Worm (Caenorhabditis elegans): ENCODE data around the gene ZK563.7.

ZK563.7 gene

DNA sequence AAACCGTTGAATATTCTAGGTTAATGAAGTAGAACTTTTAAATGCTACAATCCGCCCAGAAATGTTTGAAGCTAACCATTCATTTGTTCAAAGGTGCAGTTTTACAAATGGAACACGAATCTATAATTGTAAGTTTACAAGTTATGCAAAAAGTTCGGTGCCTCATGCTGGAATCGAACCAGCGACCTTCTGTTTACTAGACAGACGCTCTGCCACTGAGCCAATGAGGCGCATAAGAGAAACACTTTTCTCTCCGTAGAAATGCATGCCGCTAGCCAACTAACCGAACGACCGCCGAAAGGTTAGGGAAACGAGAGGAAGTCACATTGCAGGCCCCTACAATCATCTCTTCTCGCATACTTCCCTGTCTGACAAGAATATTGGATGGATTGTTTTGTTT lies 9.0 kb upstream of the ZK563.7 start (continued):
- TF ChIP-seq nhr-77 (tag; optimal IDR thresholded peaks at IDR 0.05) (peak; percentile 60), lim-7 (GFP tag; IDR thresholded peaks at IDR 0.05) (peak; percentile 93), lin-1 (GFP tag; IDR thresholded peaks at IDR 0.05) (no peak), rbr-2 (tag; optimal IDR thresholded peaks at IDR 0.05) (peak; percentile 79), ZK337.2 (GFP tag; IDR thresholded peaks at IDR 0.05) (no peak), D1046.2 (GFP tag; IDR thresholded peaks at IDR 0.05) (peak; percentile 76), arid-1 (GFP tag; conservative IDR thresholded peaks at IDR 0.05) (peak; percentile 94), unc-62 (GFP tag; optimal IDR thresholded peaks at IDR 0.05 in 1 of 2) (no peak), unc-62 (tag; optimal IDR thresholded peaks at IDR 0.05) (no peak), nhr-6 (tag; optimal IDR thresholded peaks at IDR 0.05) (no peak), hlh-30 (tag; optimal IDR thresholded peaks at IDR 0.05; ENCODE audit: insufficient read depth) (peak; percentile 72), T20F7.1 (GFP tag; optimal IDR thresholded peaks at IDR 0.05) (peak; percentile 16), spr-3 (GFP tag; optimal IDR thresholded peaks at IDR 0.05) (peak; percentile 73), aha-1 (tag) (peak; percentile 99), lin-13 (GFP tag; optimal IDR thresholded peaks at IDR 0.05) (peak; percentile 23), nhr-25 (tag; optimal IDR thresholded peaks at IDR 0.05; ENCODE audit: borderline replicate concordance, insufficient read depth) (no peak), dmd-9 (GFP tag; IDR thresholded peaks at IDR 0.05) (no peak; the same call in 1 of the 2 replicates), nhr-42 (GFP tag; IDR thresholded peaks at IDR 0.05) (peak; percentile 81), dpl-1 (GFP tag; optimal IDR thresholded peaks at IDR 0.05) (no peak), pqm-1 (tag; optimal IDR thresholded peaks at IDR 0.05) (no peak), nhr-48 (tag; optimal IDR thresholded peaks at IDR 0.05) (peak; percentile 61), zip-2 (tag; optimal IDR thresholded peaks at IDR 0.05) (no peak), fos-1 (tag; optimal IDR thresholded peaks at IDR 0.05) (no peak), tag-97 (GFP tag; IDR thresholded peaks at IDR 0.05) (no peak), ctbp-1 (GFP tag; IDR thresholded peaks at IDR 0.05) (peak; percentile 88), lin-39 (tag; optimal IDR thresholded peaks at IDR 0.05) (no peak), hmg-1.1 (GFP tag; IDR thresholded peaks at IDR 0.05) (peak; percentile 95), ama-1 (optimal IDR thresholded peaks at IDR 0.05) (no peak), Y5F2A.4 (GFP tag; optimal IDR thresholded peaks at IDR 0.05) (peak; percentile 62), snpc-1.2 (GFP tag; IDR thresholded peaks at IDR 0.05) (peak; percentile 89), zfp-3 (GFP tag; conservative IDR thresholded peaks at IDR 0.05) (peak; percentile 65; the same call in 1 of the 2 replicates), madf-5 (GFP tag; IDR thresholded peaks at IDR 0.05) (peak; percentile 80 to 82; a peak in 2 of 4 replicates), unc-39 (tag; optimal IDR thresholded peaks at IDR 0.05) (no peak), mxl-2 (GFP tag; conservative IDR thresholded peaks at IDR 0.05) (peak; percentile 70; the same call in 1 of the 2 replicates), ztf-7 (tag; optimal IDR thresholded peaks at IDR 0.05) (peak; percentile 55), lir-3 (tag; optimal IDR thresholded peaks at IDR 0.05) (peak; percentile 34), hif-1 (tag; optimal IDR thresholded peaks at IDR 0.05) (peak in 1 of 2 experiments; percentile 30), spr-1 (tag; optimal IDR thresholded peaks at IDR 0.05) (peak; percentile 29), T26A8.4 (GFP tag; IDR thresholded peaks at IDR 0.05) (peak; percentile 90), nhr-41 (GFP tag; IDR thresholded peaks at IDR 0.05) (peak; percentile 89), daf-8 (GFP tag; IDR thresholded peaks at IDR 0.05) (no peak), ztf-11 (tag; optimal IDR thresholded peaks at IDR 0.05) (no peak), zag-1 (tag; optimal IDR thresholded peaks at IDR 0.05) (no peak), pha-4 (GFP tag; IDR thresholded peaks at IDR 0.05) (peak; percentile 90), pha-4 (tag; optimal IDR thresholded peaks at IDR 0.05) (peak; percentile 34), saeg-2 (GFP tag; IDR thresholded peaks at IDR 0.05) (peak; percentile 71; the same call in 1 of the 2 replicates), lin-15B (tag; optimal IDR thresholded peaks at IDR 0.05) (no peak), lsy-2 (tag; optimal IDR thresholded peaks at IDR 0.05) (peak in 1 of 2 experiments; percentile 63), ceh-62 (tag; optimal IDR thresholded peaks at IDR 0.05) (no peak), hlh-11 (tag; optimal IDR thresholded peaks at IDR 0.05) (peak; percentile 56), nhr-111 (GFP tag; optimal IDR thresholded peaks at IDR 0.05) (peak; percentile 66), egl-43 (GFP tag; IDR thresholded peaks at IDR 0.05) (peak; percentile 96), mep-1 (tag; optimal IDR thresholded peaks at IDR 0.05) (peak; percentile 78)

All from whole organism, L4 larva.